Worm (Caenorhabditis elegans) whole organism, L4/young adult: ENCODE measurements around the gene K09H11.11.

ENCODE experiments used
- dao-5 ChIP-seq: sonication (generic microtip); optimal IDR thresholded peaks from 2 replicates; lab custom pipeline; 2016; ENCODE audit warnings: missing genotype, missing genetic modification characterization, moderate library complexity, missing compliant biosample characterization
- him-1 ChIP-seq: sonication (generic microtip); optimal IDR thresholded peaks from 2 replicates; lab custom pipeline; 2016; ENCODE audit warnings: missing genotype, missing genetic modification reagents, missing genetic modification characterization, missing compliant biosample characterization

DNA sequence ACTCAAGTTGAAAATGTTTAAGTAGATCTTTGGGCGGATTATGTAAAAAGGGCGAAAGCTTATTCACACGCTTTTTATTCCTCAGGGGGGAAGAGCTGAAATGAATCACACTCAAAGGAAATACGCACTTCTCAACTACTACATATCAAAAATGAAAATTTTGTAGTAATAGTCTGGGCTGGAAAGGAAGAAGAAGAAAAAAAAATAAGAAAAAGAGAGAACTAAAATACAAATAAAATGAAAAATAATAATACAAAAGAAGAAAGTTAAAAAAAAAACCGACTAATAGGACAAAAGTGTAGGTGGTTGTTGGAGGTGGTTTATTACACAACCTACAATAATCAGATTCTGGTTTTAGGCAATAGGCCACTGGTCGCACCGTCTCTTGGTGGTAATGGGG is 19.0 kb downstream of the K09H11.11 start, which contains the start of gene K09H11.6:
- no peak for TF ChIP-seq dao-5 (tag; lab: Kevin White, UChicago)
- no peak for TF ChIP-seq him-1 (tag; lab: Kevin White, UChicago)
